Fruit fly (Drosophila melanogaster) whole organism, embryonic: ENCODE results near the gene CG7191.

Experiments
- CG10462 ChIP-seq: fragments of 200-800 bp; sonication (Bioruptor generic); optimal IDR thresholded peaks from 2 replicates; lab custom pipeline; 2016; ENCODE audit warnings: missing biosample characterization, missing genetic modification characterization
- CG11085 ChIP-seq: fragments of 200-800 bp; sonication (Bioruptor generic); IDR thresholded peaks from 2 replicates; pipeline ENCODE4 v1.3.6; 2022; ENCODE audit warnings: missing biosample characterization, missing genetic modification characterization
- CG11093 ChIP-seq: fragments of 200-800 bp; sonication (Bioruptor generic); IDR thresholded peaks from 3 replicates; pipeline ENCODE4 v1.3.6; 2022; ENCODE audit warnings: missing biosample characterization, missing genetic modification characterization
- CG12104 ChIP-seq: fragments of 200-800 bp; sonication (Bioruptor generic); optimal IDR thresholded peaks from 3 replicates; lab custom pipeline; 2016; ENCODE audit warnings: missing biosample characterization, missing genetic modification characterization
- CG13624 ChIP-seq: fragments of 200-800 bp; sonication (Bioruptor generic); optimal IDR thresholded peaks from 2 replicates; lab custom pipeline; 2016; ENCODE audit warnings: missing biosample characterization, missing genetic modification characterization
- CG15073 ChIP-seq: fragments of 200-800 bp; sonication (Bioruptor generic); optimal IDR thresholded peaks from 2 replicates; lab custom pipeline; 2016; ENCODE audit warnings: missing biosample characterization, missing genetic modification characterization
- CG16815 ChIP-seq: fragments of 200-800 bp; sonication (Bioruptor generic); optimal IDR thresholded peaks from 3 replicates; lab custom pipeline; 2017; ENCODE audit warnings: missing biosample characterization, mild to moderate bottlenecking, missing genetic modification characterization
- CG17568 ChIP-seq: fragments of 200-800 bp; sonication (Bioruptor generic); optimal IDR thresholded peaks from 2 replicates; lab custom pipeline; 2018; ENCODE audit warnings: missing biosample characterization, mild to moderate bottlenecking, missing genetic modification characterization, moderate library complexity
- CG17829 ChIP-seq: fragments of 200-800 bp; optimal IDR thresholded peaks from 2 replicates; lab custom pipeline; 2019; ENCODE audit warnings: missing biosample characterization, mild to moderate bottlenecking, missing genetic modification characterization, moderate library complexity
- CG1832 ChIP-seq: fragments of 200-800 bp; sonication (Bioruptor generic); optimal IDR thresholded peaks from 2 replicates; lab custom pipeline; 2017; ENCODE audit warnings: missing biosample characterization, mild to moderate bottlenecking, missing genetic modification characterization, inconsistent platforms
- CG18599 ChIP-seq: fragments of 200-800 bp; sonication (Bioruptor generic); optimal IDR thresholded peaks from 3 replicates; lab custom pipeline; 2017; ENCODE audit warnings: missing biosample characterization, missing genetic modification characterization, mild to moderate bottlenecking, moderate library complexity, missing genetic modification reagents
- CG2875 ChIP-seq: fragments of 200-800 bp; sonication (Bioruptor generic); optimal IDR thresholded peaks from 2 replicates; lab custom pipeline; 2017; ENCODE audit warnings: missing biosample characterization, mild to moderate bottlenecking, missing genetic modification characterization, missing genetic modification reagents
- CG34376 ChIP-seq: fragments of 200-800 bp; sonication (Bioruptor generic); optimal IDR thresholded peaks from 2 replicates; lab custom pipeline; 2018; ENCODE audit warnings: missing biosample characterization, mild to moderate bottlenecking, missing genetic modification characterization
- CG4707 ChIP-seq: fragments of 200-800 bp; sonication (Bioruptor generic); optimal IDR thresholded peaks from 2 replicates; lab custom pipeline; 2018; ENCODE audit warnings: missing biosample characterization, mild to moderate bottlenecking, missing genetic modification characterization, moderate library complexity
- CG5245 ChIP-seq: fragments of 200-800 bp; sonication (Bioruptor generic); optimal IDR thresholded peaks from 3 replicates; lab custom pipeline; 2016; ENCODE audit warnings: missing biosample characterization, missing genetic modification characterization
- CG7556 ChIP-seq: fragments of 200-800 bp; sonication (Bioruptor generic); optimal IDR thresholded peaks from 2 replicates; lab custom pipeline; 2017; ENCODE audit warnings: missing biosample characterization, mild to moderate bottlenecking, missing genetic modification characterization
- CG7745 ChIP-seq: fragments of 200-800 bp; sonication (Bioruptor generic); optimal IDR thresholded peaks from 2 replicates; lab custom pipeline; 2018; ENCODE audit warnings: missing biosample characterization, mild to moderate bottlenecking, missing genetic modification characterization, moderate library complexity
- CG8359 ChIP-seq: fragments of 200-800 bp; sonication (Bioruptor generic); optimal IDR thresholded peaks from 2 replicates; lab custom pipeline; 2017; ENCODE audit warnings: missing biosample characterization, mild to moderate bottlenecking, missing genetic modification characterization, borderline replicate concordance
- CG9609 ChIP-seq: fragments of 200-800 bp; sonication (Bioruptor generic); optimal IDR thresholded peaks from 3 replicates; lab custom pipeline; 2016; ENCODE audit warnings: missing biosample characterization, missing genetic modification characterization
- CG9797 ChIP-seq: fragments of 200-800 bp; sonication (Bioruptor generic); optimal IDR thresholded peaks from 3 replicates; lab custom pipeline; 2018; ENCODE audit warnings: missing biosample characterization, mild to moderate bottlenecking, missing genetic modification characterization
- CG9876 ChIP-seq: fragments of 200-800 bp; sonication (Bioruptor generic); optimal IDR thresholded peaks from 2 replicates; lab custom pipeline; 2016; ENCODE audit warnings: missing biosample characterization, missing genetic modification characterization
- Camta ChIP-seq: fragments of 200-800 bp; sonication (Bioruptor generic); optimal IDR thresholded peaks from 2 replicates; lab custom pipeline; 2016; ENCODE audit warnings: missing biosample characterization, missing genetic modification characterization
- Fer1 ChIP-seq: fragments of 200-800 bp; sonication (Bioruptor generic); optimal IDR thresholded peaks from 2 replicates; lab custom pipeline; 2017; ENCODE audit warnings: missing biosample characterization, mild to moderate bottlenecking, missing genetic modification characterization
- Fer3 ChIP-seq: fragments of 200-800 bp; sonication (Bioruptor generic); optimal IDR thresholded peaks from 2 replicates; lab custom pipeline; 2018; ENCODE audit warnings: missing biosample characterization, mild to moderate bottlenecking, missing genetic modification characterization, moderate library complexity
- HLH4C ChIP-seq: fragments of 200-800 bp; sonication (Bioruptor generic); IDR thresholded peaks from 3 replicates; pipeline ENCODE4 v1.3.6; 2022; ENCODE audit warnings: missing biosample characterization, missing genetic modification characterization; ENCODE audit not compliant: partially characterized antibody
- Hmx ChIP-seq: fragments of 200-800 bp; sonication (Bioruptor generic); optimal IDR thresholded peaks from 2 replicates; lab custom pipeline; 2016; ENCODE audit warnings: missing biosample characterization, missing genetic modification characterization
- Hsf ChIP-seq: fragments of 200-800 bp; sonication (Bioruptor generic); optimal IDR thresholded peaks from 3 replicates; lab custom pipeline; 2016; ENCODE audit warnings: missing biosample characterization, missing genetic modification characterization
- Mes4 ChIP-seq: fragments of 200-800 bp; sonication (Bioruptor generic); optimal IDR thresholded peaks from 2 replicates; lab custom pipeline; 2016; ENCODE audit warnings: missing biosample characterization, missing genetic modification characterization
- NC2α ChIP-seq: fragments of 200-800 bp; sonication (Bioruptor generic); optimal IDR thresholded peaks from 2 replicates; lab custom pipeline; 2016; ENCODE audit warnings: missing biosample characterization, missing genetic modification characterization
- Oaz ChIP-seq: fragments of 200-800 bp; sonication (Bioruptor generic); IDR thresholded peaks from 2 replicates; pipeline ENCODE4 v1.3.6; 2022; ENCODE audit warnings: missing biosample characterization, missing genetic modification characterization
- Usf ChIP-seq: fragments of 200-800 bp; sonication (Bioruptor generic); optimal IDR thresholded peaks from 2 replicates; lab custom pipeline; 2017; ENCODE audit warnings: missing genotype, missing biosample characterization, missing genetic modification characterization
- bab2 ChIP-seq: fragments of 200-800 bp; sonication (Bioruptor generic); optimal IDR thresholded peaks from 2 replicates; lab custom pipeline; 2016; ENCODE audit warnings: missing biosample characterization, missing genetic modification characterization
- chinmo ChIP-seq: fragments of 200-800 bp; sonication (Bioruptor generic); IDR thresholded peaks from 4 replicates; pipeline ENCODE4 v1.3.6; 2022; ENCODE audit warnings: missing biosample characterization, missing genetic modification characterization; ENCODE audit not compliant: partially characterized antibody
- ci ChIP-seq: fragments of 200-800 bp; sonication (Bioruptor generic); IDR thresholded peaks from 3 replicates; pipeline ENCODE4 v1.3.6; 2022; ENCODE audit warnings: missing biosample characterization, missing genetic modification characterization
- dati ChIP-seq: fragments of 200-800 bp; sonication (Bioruptor generic); IDR thresholded peaks from 2 replicates; pipeline ENCODE4 v1.3.6; 2022; ENCODE audit warnings: missing biosample characterization, missing genetic modification characterization
- esg ChIP-seq: fragments of 200-800 bp; sonication (Bioruptor generic); conservative IDR thresholded peaks from 2 replicates; pipeline ENCODE4 v1.3.6; 2022; ENCODE audit warnings: missing biosample characterization, missing genetic modification characterization
- ftz-f1 ChIP-seq: fragments of 200-800 bp; sonication (Bioruptor generic); optimal IDR thresholded peaks from 2 replicates; lab custom pipeline; 2016; ENCODE audit warnings: missing biosample characterization, missing genetic modification characterization
- gem ChIP-seq: fragments of 200-800 bp; sonication (Bioruptor generic); optimal IDR thresholded peaks from 2 replicates; lab custom pipeline; 2019; ENCODE audit warnings: missing biosample characterization, mild to moderate bottlenecking, missing genetic modification characterization, moderate library complexity
- hb ChIP-seq: fragments of 200-800 bp; sonication (Bioruptor generic); IDR thresholded peaks from 3 replicates; pipeline ENCODE4 v1.3.6; 2022; ENCODE audit warnings: missing biosample characterization, missing genetic modification characterization; ENCODE audit not compliant: partially characterized antibody
- lilli ChIP-seq: fragments of 200-800 bp; sonication (Bioruptor generic); optimal IDR thresholded peaks from 3 replicates; lab custom pipeline; 2016; ENCODE audit warnings: missing biosample characterization, missing genetic modification characterization
- luna ChIP-seq: fragments of 200-800 bp; sonication (Bioruptor generic); optimal IDR thresholded peaks from 2 replicates; lab custom pipeline; 2016; ENCODE audit warnings: missing biosample characterization, missing genetic modification characterization
- nmo ChIP-seq: fragments of 200-800 bp; sonication (Bioruptor generic); optimal IDR thresholded peaks from 2 replicates; lab custom pipeline; 2018; ENCODE audit warnings: missing biosample characterization, mild to moderate bottlenecking, missing genetic modification characterization, moderate library complexity
- repo ChIP-seq: fragments of 200-800 bp; sonication (Bioruptor generic); optimal IDR thresholded peaks from 2 replicates; lab custom pipeline; 2016; ENCODE audit warnings: missing biosample characterization, missing genetic modification characterization
- sim ChIP-seq: fragments of 200-800 bp; sonication (Bioruptor generic); IDR thresholded peaks from 2 replicates; pipeline ENCODE4 v1.3.6; 2022; ENCODE audit warnings: missing biosample characterization, missing genetic modification characterization
- so ChIP-seq: fragments of 200-800 bp; sonication (Bioruptor generic); IDR thresholded peaks from 3 replicates; pipeline ENCODE4 v1.3.6; 2022; ENCODE audit warnings: missing biosample characterization, missing genetic modification characterization
- sug ChIP-seq: fragments of 200-800 bp; optimal IDR thresholded peaks from 2 replicates; lab custom pipeline; 2019; ENCODE audit warnings: missing biosample characterization, mild to moderate bottlenecking, missing genetic modification characterization, moderate library complexity
- trem ChIP-seq: fragments of 200-800 bp; optimal IDR thresholded peaks from 3 replicates; lab custom pipeline; 2019; ENCODE audit warnings: missing biosample characterization, mild to moderate bottlenecking, missing genetic modification characterization, moderate library complexity
- vnd ChIP-seq: fragments of 200-800 bp; sonication (Bioruptor generic); IDR thresholded peaks from 3 replicates; pipeline ENCODE4 v1.3.6; 2022; ENCODE audit warnings: missing biosample characterization, missing genetic modification characterization; ENCODE audit not compliant: partially characterized antibody
- yki ChIP-seq: fragments of >200 bp; optimal IDR thresholded peaks from 3 replicates; lab custom pipeline; 2018
- zf30C ChIP-seq: fragments of 200-800 bp; sonication (Bioruptor generic); optimal IDR thresholded peaks from 3 replicates; lab custom pipeline; 2018; ENCODE audit warnings: missing biosample characterization, mild to moderate bottlenecking, missing genetic modification characterization

CG7191 gene

dm6 chr2L:7795859-7796258 is 28.4 kb downstream of the CG7191 start, which contains the start of gene LKRSDH:
Gene LKRSDH (minus strand): TSS chr2L:7795959.
- TF ChIP-seq Usf (GFP tag; lab: Kevin White, UChicago): no peak
- no peak for TF ChIP-seq CG11093
- no peak for TF ChIP-seq dati (GFP tag; lab: Robert Waterston, UW)
- no peak for TF ChIP-seq CG2875 (GFP tag; lab: Kevin White, UChicago)
- TF ChIP-seq CG7556 (GFP tag; lab: Kevin White, UChicago): no peak
- TF ChIP-seq CG9609 (GFP tag; lab: Kevin White, UChicago): no peak
- TF ChIP-seq NC2α (GFP tag; lab: Kevin White, UChicago): no peak
- TF ChIP-seq CG17568 (GFP tag; lab: Kevin White, UChicago): no peak
- no peak for TF ChIP-seq CG17829 (tag; lab: Kevin White, UChicago)
- no peak for TF ChIP-seq gem (tag; lab: Kevin White, UChicago)
- no peak for TF ChIP-seq CG18599
- TF ChIP-seq chinmo: 0 out of 4 replicates have a peak, but pooled peaks have one; percentile 43
- TF ChIP-seq Mes4 (GFP tag; lab: Kevin White, UChicago): no peak
- no peak for TF ChIP-seq sim (GFP tag; lab: Robert Waterston, UW)
- TF ChIP-seq CG4707: no peak
- no peak for TF ChIP-seq CG5245
- TF ChIP-seq nmo (GFP tag; lab: Kevin White, UChicago): no peak
- peak; percentile 51 for TF ChIP-seq sug (tag; lab: Kevin White, UChicago)
- no peak for TF ChIP-seq trem (tag; lab: Kevin White, UChicago)
- peak; percentile 46 for TF ChIP-seq CG34376
- no peak for TF ChIP-seq Hsf (GFP tag; lab: Kevin White, UChicago)
- TF ChIP-seq CG9797 (GFP tag; lab: Kevin White, UChicago): no peak
- TF ChIP-seq CG8359: no peak

- TF ChIP-seq luna (GFP tag; lab: Kevin White, UChicago): peak; percentile 78
- peak; percentile 94 for TF ChIP-seq Camta (GFP tag; lab: Kevin White, UChicago)
- TF ChIP-seq esg (GFP tag; lab: Robert Waterston, UW): peak; percentile 90
- TF ChIP-seq Oaz (GFP tag; lab: Robert Waterston, UW): peak; percentile 79
- peak; percentile 82; the same call in 2 of the 3 replicates for TF ChIP-seq ci (GFP tag; lab: Robert Waterston, UW)
- TF ChIP-seq yki: no peak
- peak; percentile 77 for TF ChIP-seq vnd (GFP tag; lab: Robert Waterston, UW)
- peak; percentile 55; the same call in 1 of the 3 replicates for TF ChIP-seq HLH4C (GFP tag; lab: Robert Waterston, UW)
- peak; percentile 61 for TF ChIP-seq ftz-f1 (GFP tag; lab: Kevin White, UChicago)
- peak; percentile 60 for TF ChIP-seq CG10462
- peak; percentile 89 for TF ChIP-seq Fer3
- TF ChIP-seq Hmx (GFP tag; lab: Kevin White, UChicago): peak; percentile 83
- TF ChIP-seq bab2 (GFP tag; lab: Kevin White, UChicago): peak; percentile 92
- no peak for TF ChIP-seq zf30C (GFP tag; lab: Kevin White, UChicago)
- TF ChIP-seq CG1832 (GFP tag; lab: Kevin White, UChicago): no peak
- peak; percentile 85 for TF ChIP-seq CG12104 (GFP tag; lab: Kevin White, UChicago)
- TF ChIP-seq CG13624 (GFP tag; lab: Kevin White, UChicago): peak; percentile 97
- 0 out of 3 replicates have a peak, but pooled peaks have one; percentile 26 for TF ChIP-seq hb (GFP tag; lab: Robert Waterston, UW)
- TF ChIP-seq CG11085 (GFP tag; lab: Robert Waterston, UW): peak; percentile 86
- peak; percentile 91 for TF ChIP-seq Fer1 (GFP tag; lab: Kevin White, UChicago)
- peak; percentile 90 for TF ChIP-seq CG9876 (GFP tag; lab: Kevin White, UChicago)
- TF ChIP-seq lilli (GFP tag; lab: Kevin White, UChicago): peak; percentile 95
- TF ChIP-seq CG9797 (GFP tag; lab: Kevin White, UChicago): peak; percentile 60
- peak; percentile 91 for TF ChIP-seq so (GFP tag; lab: Robert Waterston, UW)
- peak; percentile 90 for TF ChIP-seq repo (GFP tag; lab: Kevin White, UChicago)
- peak; percentile 55 for TF ChIP-seq CG15073 (GFP tag; lab: Kevin White, UChicago)
- TF ChIP-seq CG16815 (GFP tag; lab: Kevin White, UChicago): peak; percentile 83
- peak; percentile 21 for TF ChIP-seq CG7745 (tag; lab: Kevin White, UChicago)
Observed at dm6 chr2L:7799804-7800433, 32.5 kb downstream of the CG7191 start, which contains the start of the genes Herp and r2d2. Gene Herp (minus strand): TSS chr2L:7800058. Gene r2d2 (plus strand): TSS chr2L:7800147.
